Worm (Caenorhabditis elegans) whole organism, early embryonic: ENCODE data around the gene Y50D4A.10.

Experiments
- B0310.2 ChIP-seq: sonication (generic microtip); optimal IDR thresholded peaks from 2 replicates; lab custom pipeline; 2016; ENCODE audit warnings: mild to moderate bottlenecking, missing genetic modification characterization, missing compliant biosample characterization
- F13C5.2 ChIP-seq: sonication (generic microtip); optimal IDR thresholded peaks from 2 replicates; lab custom pipeline; 2017; ENCODE audit warnings: mild to moderate bottlenecking, missing genetic modification characterization, inconsistent platforms, missing compliant biosample characterization
- aly-1 ChIP-seq: sonication (generic microtip); optimal IDR thresholded peaks from 2 replicates; lab custom pipeline; 2016; ENCODE audit warnings: missing genetic modification characterization, missing compliant biosample characterization
- ama-1 ChIP-seq: fragments of 150-350 bp; optimal IDR thresholded peaks from 2 replicates; lab custom pipeline; 2014
- ceh-13 ChIP-seq: fragments of 200-800 bp; sonication (Bioruptor generic); optimal IDR thresholded peaks from 2 replicates; lab custom pipeline; 2018; ENCODE audit warnings: mild to moderate bottlenecking, missing genetic modification characterization, missing compliant biosample characterization
- ceh-36 ChIP-seq: sonication (generic microtip); optimal IDR thresholded peaks from 2 replicates; lab custom pipeline; 2016; ENCODE audit warnings: missing genetic modification characterization, inconsistent platforms, missing compliant biosample characterization
- ets-7 ChIP-seq: sonication (generic microtip); optimal IDR thresholded peaks from 2 replicates; lab custom pipeline; 2016; ENCODE audit warnings: missing genotype, missing genetic modification characterization, missing compliant biosample characterization
- hmg-4 ChIP-seq: fragments of 200-800 bp; sonication (Bioruptor generic); optimal IDR thresholded peaks from 2 replicates; lab custom pipeline; 2018; ENCODE audit warnings: mild to moderate bottlenecking, missing genetic modification characterization, missing compliant biosample characterization
- hnd-1 ChIP-seq: sonication (generic microtip); optimal IDR thresholded peaks from 2 replicates; lab custom pipeline; 2016; ENCODE audit warnings: missing genetic modification characterization, missing compliant biosample characterization
- pes-1 ChIP-seq: fragments of 200-800 bp; sonication (Bioruptor generic); IDR thresholded peaks from 2 replicates; pipeline ENCODE4 v1.3.6; 2022; ENCODE audit warnings: missing genetic modification reagents, missing genetic modification characterization, missing compliant biosample characterization
- scrt-1 ChIP-seq: fragments of 200-800 bp; sonication (Bioruptor generic); IDR thresholded peaks from 2 replicates; pipeline ENCODE4 v1.3.6; 2022; ENCODE audit warnings: missing genetic modification characterization, missing compliant biosample characterization
- sea-1 ChIP-seq: fragments of 200-800 bp; sonication (Bioruptor generic); conservative IDR thresholded peaks from 2 replicates; pipeline ENCODE4 v1.3.6; 2022; ENCODE audit warnings: missing genetic modification characterization, missing compliant biosample characterization
- tbx-11 ChIP-seq: fragments of 200-800 bp; sonication (Bioruptor generic); IDR thresholded peaks from 2 replicates; pipeline ENCODE4 v1.3.6; 2022; ENCODE audit warnings: missing genetic modification characterization, missing compliant biosample characterization
- tbx-37 ChIP-seq: fragments of 200-800 bp; sonication (Bioruptor generic); conservative IDR thresholded peaks from 2 replicates; pipeline ENCODE4 v1.3.6; 2022; ENCODE audit warnings: missing genetic modification reagents, missing genetic modification characterization, missing compliant biosample characterization
- tra-4 ChIP-seq: sonication (generic microtip); optimal IDR thresholded peaks from 2 replicates; lab custom pipeline; 2017; ENCODE audit warnings: missing genetic modification characterization, missing compliant biosample characterization

Y50D4A.10 gene

DNA sequence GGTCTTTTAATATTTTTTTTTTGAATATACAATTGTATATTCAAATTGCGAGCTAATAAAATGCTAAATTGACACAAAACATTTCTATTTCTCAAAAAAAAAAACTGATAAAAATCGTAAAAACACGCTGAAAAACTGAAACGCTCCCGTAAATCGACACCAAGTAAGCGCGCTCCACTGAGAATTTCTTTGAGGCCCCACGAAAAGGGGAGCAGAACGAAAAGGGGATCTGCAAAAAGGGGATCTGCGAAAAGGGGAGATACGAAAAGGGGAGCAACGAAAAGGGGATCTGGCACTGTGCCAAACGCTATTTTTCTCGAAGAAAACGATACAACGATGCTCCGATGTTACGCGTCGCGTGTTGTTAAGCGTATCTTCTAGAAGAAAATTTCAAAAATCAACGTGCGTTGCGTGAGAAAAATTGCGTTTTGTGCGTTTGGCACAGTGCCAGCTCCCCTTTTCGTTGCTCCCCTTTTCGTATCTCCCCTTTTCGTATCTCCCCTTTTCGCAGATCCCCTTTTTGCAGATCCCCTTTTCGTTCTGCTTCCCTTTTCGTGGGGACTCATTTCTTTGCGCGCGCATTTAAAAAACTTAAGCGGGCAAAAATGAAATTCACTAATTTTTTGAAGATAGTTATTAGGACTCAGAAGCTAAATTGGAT lies 23.2 kb downstream of the Y50D4A.10 start:
- TF ChIP-seq aly-1 (peak; percentile 32), tbx-37 (GFP tag; lab: Robert Waterston, UW) (peak; percentile 24; the same call in 1 of the 2 replicates), ets-7 (peak; percentile 33), scrt-1 (GFP tag; lab: Robert Waterston, UW) (peak; percentile 23; the same call in 1 of the 2 replicates), pes-1 (GFP tag; lab: Robert Waterston, UW) (peak; percentile 63), sea-1 (GFP tag; lab: Robert Waterston, UW) (peak; percentile 66; the same call in 1 of the 2 replicates)

- TF ChIP-seq scrt-1 (GFP tag; lab: Robert Waterston, UW) (no peak), ama-1 (lab: Kevin White, UChicago) (no peak), hnd-1 (no peak), ceh-13 (no peak), tra-4 (tag; lab: Kevin White, UChicago) (no peak), hmg-4 (no peak), pes-1 (GFP tag; lab: Robert Waterston, UW) (no peak)
Observed at ce11 chrV:1195995-1196394, 24.4 kb downstream of the Y50D4A.10 start, which contains the start of the genes wrb-1 and Y50D4A.4. TSS of gene wrb-1 (plus strand) at chrV:1196072. TSS of gene Y50D4A.4 (minus strand) at chrV:1196127.

DNA sequence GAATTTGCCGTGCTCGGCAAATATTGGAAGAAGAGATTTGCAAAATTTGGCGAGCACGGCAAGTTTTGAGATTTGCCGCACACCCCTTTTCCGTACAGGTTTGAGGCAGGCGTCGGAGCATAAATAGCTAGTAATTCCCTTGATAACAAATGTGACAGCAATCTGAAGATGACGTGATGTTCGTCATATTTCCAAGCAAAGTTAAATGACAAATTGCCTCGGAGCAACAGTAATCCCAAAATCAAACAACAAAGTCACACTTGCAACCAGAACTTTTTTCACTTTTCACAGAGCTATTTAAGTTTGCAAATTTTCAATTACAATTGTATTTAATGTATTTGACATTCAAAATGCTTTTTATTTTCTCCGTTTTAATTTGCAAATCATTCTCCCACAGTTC lies 41.1 kb downstream of the Y50D4A.10 start, which contains the start of gene F25A2.1:
Gene F25A2.1, plus strand, starts transcription at position 301 of the 400 bp plus-strand sequence.
- TF ChIP-seq pes-1 (GFP tag; lab: Robert Waterston, UW), result no peak

- TF ChIP-seq ceh-13, result no peak
- no peak for TF ChIP-seq ceh-36
- TF ChIP-seq pes-1 (GFP tag; lab: Robert Waterston, UW), result no peak
- no peak for TF ChIP-seq tra-4 (tag; lab: Kevin White, UChicago)
- TF ChIP-seq hmg-4, result no peak
- TF ChIP-seq sea-1 (GFP tag; lab: Robert Waterston, UW), result no peak
- TF ChIP-seq tbx-37 (GFP tag; lab: Robert Waterston, UW), result no peak
- TF ChIP-seq hnd-1, result no peak
- TF ChIP-seq F13C5.2 (tag; lab: Kevin White, UChicago), result no peak
- no peak for TF ChIP-seq B0310.2 (tag; lab: Kevin White, UChicago)
- no peak for TF ChIP-seq aly-1
Observed at ce11 chrV:1176277-1176839, 44.0 kb downstream of the Y50D4A.10 start, which contains the start of gene T21H3.1. TSS of gene T21H3.1 (plus strand) at chrV:1176724.

- TF ChIP-seq ceh-36, result peak; percentile 86
- TF ChIP-seq hnd-1, result no peak
- no peak for TF ChIP-seq tbx-11 (GFP tag; lab: Robert Waterston, UW)
- no peak for TF ChIP-seq ets-7
- no peak for TF ChIP-seq pes-1 (GFP tag; lab: Robert Waterston, UW)
Observed at ce11 chrV:1170591-1170990, 49.8 kb downstream of the Y50D4A.10 start.
